Fruit fly (Drosophila melanogaster): Measurements from ENCODE around the gene Dd.

The Dd gene

dm6 chrX:21349800-21350309 is 26.0 kb upstream of the Dd start, which contains the start of the genes peng and sol (continued):
- TF ChIP-seq salr (GFP tag; optimal IDR thresholded peaks at IDR 0.05) (no peak), CG31627 (GFP tag; optimal IDR thresholded peaks at IDR 0.05) (peak; percentile 83), acj6 (GFP tag; optimal IDR thresholded peaks at IDR 0.05) (peak; percentile 71), CG11902 (GFP tag; optimal IDR thresholded peaks at IDR 0.05) (peak; percentile 49), Eip75B (GFP tag; optimal IDR thresholded peaks at IDR 0.05) (peak; percentile 77), Hr38 (GFP tag; optimal IDR thresholded peaks at IDR 0.05) (no peak), Ets21C (GFP tag; optimal IDR thresholded peaks at IDR 0.05) (peak; percentile 71), Blimp-1 (GFP tag; optimal IDR thresholded peaks at IDR 0.05) (no peak), esn (GFP tag; optimal IDR thresholded peaks at IDR 0.05) (peak; percentile 82), Smox (GFP tag; optimal IDR thresholded peaks at IDR 0.05) (peak; percentile 78), vri (GFP tag; optimal IDR thresholded peaks at IDR 0.05) (no peak), CG8319 (GFP tag; optimal IDR thresholded peaks at IDR 0.05) (peak; percentile 51), fd85E (GFP tag; optimal IDR thresholded peaks at IDR 0.05) (no peak), Sox14 (GFP tag; optimal IDR thresholded peaks at IDR 0.05) (peak; percentile 75), CG6163 (GFP tag; IDR thresholded peaks at IDR 0.05) (no peak), dsx (GFP tag; optimal IDR thresholded peaks at IDR 0.05; ENCODE audit: poor library complexity, severe bottlenecking) (peak; percentile 67), pdm3 (GFP tag; optimal IDR thresholded peaks at IDR 0.05) (peak; percentile 86), lz (GFP tag; optimal IDR thresholded peaks at IDR 0.05) (peak; percentile 84), ss (GFP tag; optimal IDR thresholded peaks at IDR 0.05) (no peak), OdsH (GFP tag; optimal IDR thresholded peaks at IDR 0.05) (no peak), CG11762 (GFP tag; optimal IDR thresholded peaks at IDR 0.05; ENCODE audit: insufficient read depth) (peak; percentile 66), CG8119 (GFP tag; IDR thresholded peaks at IDR 0.05) (peak; percentile 60; the same call in 2 of the 3 replicates), CG32006 (GFP tag; optimal IDR thresholded peaks at IDR 0.05) (peak; percentile 78), achi (GFP tag; optimal IDR thresholded peaks at IDR 0.05) (peak; percentile 70), CG6792 (GFP tag; optimal IDR thresholded peaks at IDR 0.05) (peak; percentile 70), Lpt (GFP tag; optimal IDR thresholded peaks at IDR 0.05) (peak; percentile 51), Gug (GFP tag; IDR thresholded peaks at IDR 0.05) (peak; percentile 53; the same call in 1 of the 2 replicates), CG4318 (GFP tag; optimal IDR thresholded peaks at IDR 0.05) (no peak), CG6854 (GFP tag; optimal IDR thresholded peaks at IDR 0.05) (no peak), CG10669 (GFP tag; optimal IDR thresholded peaks at IDR 0.05) (peak; percentile 65)

dm6 chrX:21345036-21345500 is 21.3 kb upstream of the Dd start, which contains the start of gene dod:
TSS of gene dod (plus strand) at chrX:21345358.
- peak; percentile 50; the same call in 1 of the 3 replicates for TF ChIP-seq CG6163 (GFP tag; IDR thresholded peaks at IDR 0.05)
- TF ChIP-seq CG6792 (GFP tag; optimal IDR thresholded peaks at IDR 0.05), result peak; percentile 35
- no peak for TF ChIP-seq CG16779 (tag; optimal IDR thresholded peaks at IDR 0.05)
- peak; percentile 85 for TF ChIP-seq Eip78C (GFP tag)
- TF ChIP-seq CG6808 (GFP tag; optimal IDR thresholded peaks at IDR 0.05), result peak; percentile 25
- peak; percentile 54 for TF ChIP-seq Ets96B (tag; optimal IDR thresholded peaks at IDR 0.05)
- peak; percentile 55 for TF ChIP-seq CG15336 (GFP tag; IDR thresholded peaks at IDR 0.05)
- no peak for TF ChIP-seq fd85E (GFP tag; optimal IDR thresholded peaks at IDR 0.05)
- TF ChIP-seq lz (GFP tag; optimal IDR thresholded peaks at IDR 0.05), result peak; percentile 53
- peak; percentile 54 for TF ChIP-seq Gug (GFP tag; IDR thresholded peaks at IDR 0.05)
- TF ChIP-seq ss (GFP tag; optimal IDR thresholded peaks at IDR 0.05), result no peak
- peak; percentile 74; the same call in 2 of the 3 replicates for TF ChIP-seq eg (GFP tag; IDR thresholded peaks at IDR 0.05)
- peak; percentile 47 for TF ChIP-seq acj6 (GFP tag; optimal IDR thresholded peaks at IDR 0.05)
- TF ChIP-seq achi (GFP tag; optimal IDR thresholded peaks at IDR 0.05), result peak; percentile 61
- TF ChIP-seq dac (GFP tag; optimal IDR thresholded peaks at IDR 0.05), result peak; percentile 6
- TF ChIP-seq esn (GFP tag; optimal IDR thresholded peaks at IDR 0.05), result peak; percentile 67
- peak; percentile 42 for TF ChIP-seq CG34406 (GFP tag; optimal IDR thresholded peaks at IDR 0.05)
- TF ChIP-seq CG7368 (GFP tag; optimal IDR thresholded peaks at IDR 0.05), result no peak
- TF ChIP-seq CG11902 (GFP tag; optimal IDR thresholded peaks at IDR 0.05), result no peak
- no peak for TF ChIP-seq Eip93F (GFP tag; optimal IDR thresholded peaks at IDR 0.05)
- no peak for TF ChIP-seq CG6854 (GFP tag; optimal IDR thresholded peaks at IDR 0.05)
- TF ChIP-seq Smox (GFP tag; optimal IDR thresholded peaks at IDR 0.05), result peak; percentile 53
- no peak for TF ChIP-seq CG4318 (GFP tag; optimal IDR thresholded peaks at IDR 0.05)
- peak; percentile 58 for TF ChIP-seq CG1621 (tag; optimal IDR thresholded peaks at IDR 0.05)
- TF ChIP-seq CG11294 (GFP tag; IDR thresholded peaks at IDR 0.05), result no peak
- peak; percentile 53 for TF ChIP-seq CG31627 (GFP tag; optimal IDR thresholded peaks at IDR 0.05)
- peak; percentile 31 for TF ChIP-seq dsx (GFP tag; optimal IDR thresholded peaks at IDR 0.05; ENCODE audit: poor library complexity, severe bottlenecking)
- peak; percentile 64; the same call in 2 of the 3 replicates for TF ChIP-seq CG8119 (GFP tag; IDR thresholded peaks at IDR 0.05)
- TF ChIP-seq Lpt (GFP tag; optimal IDR thresholded peaks at IDR 0.05), result peak; percentile 7
- peak; percentile 39 for TF ChIP-seq net (GFP tag; optimal IDR thresholded peaks at IDR 0.05)
- no peak for TF ChIP-seq spab (GFP tag; optimal IDR thresholded peaks at IDR 0.05)
- peak; percentile 31 for TF ChIP-seq CG3032 (tag; optimal IDR thresholded peaks at IDR 0.05)
- TF ChIP-seq CG10631 (GFP tag; optimal IDR thresholded peaks at IDR 0.05), result no peak
- peak; percentile 14 for TF ChIP-seq fd59A (GFP tag; optimal IDR thresholded peaks at IDR 0.05)
